Worm (Caenorhabditis elegans) whole organism, young adult: Measurements from ENCODE around the gene chil-4.

ENCODE experiments used
- ama-1 ChIP-seq, 3 experiments: fragments of 150-350 bp in 1 of 3; sonication (generic microtip) in 2 of 3; optimal IDR thresholded peaks; 2 replicates each; lab custom pipeline; 2014 to 2018; ENCODE audit warnings: missing biosample characterization in 2 of 3, missing genetic modification characterization in 2 of 3, missing genetic modification reagents in 2 of 3
- madf-3 ChIP-seq: fragments of 200-800 bp; sonication (Bioruptor generic); IDR thresholded peaks from 2 replicates; pipeline ENCODE4 v1.3.6; 2022; ENCODE audit warnings: missing genetic modification reagents, missing genetic modification characterization, missing compliant biosample characterization
- nhr-120 ChIP-seq: fragments of 200-800 bp; sonication (Bioruptor generic); IDR thresholded peaks from 2 replicates; pipeline ENCODE4 v1.3.6; 2022; ENCODE audit warnings: missing genetic modification characterization, missing compliant biosample characterization

DNA sequence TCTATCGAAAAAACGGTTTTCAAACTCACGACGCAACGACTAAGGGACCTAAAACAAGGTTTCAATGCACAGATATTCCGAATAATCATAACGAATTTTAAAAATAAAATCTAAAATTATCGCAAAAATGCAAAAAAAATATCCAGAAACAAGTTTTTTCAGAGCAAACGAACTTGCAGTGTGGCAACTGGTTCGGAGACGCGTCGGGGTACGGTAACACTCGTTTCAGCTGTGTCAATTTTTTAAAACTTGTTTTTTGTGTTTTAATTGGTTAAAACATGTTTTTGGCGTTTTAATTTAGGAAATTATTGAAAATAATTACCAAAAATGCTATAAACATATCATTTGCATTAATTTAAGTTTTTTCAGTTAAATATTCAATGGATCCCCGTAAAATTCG is 36.9 kb upstream of the chil-4 start, which contains the start of gene C08H9.16:
- TF ChIP-seq nhr-120 (GFP tag; lab: Robert Waterston, UW): no peak
- TF ChIP-seq ama-1 (optimal IDR thresholded peaks at IDR 0.05; lab: Kevin White, UChicago): no peak
- no peak for TF ChIP-seq ama-1 (GFP tag; optimal IDR thresholded peaks at IDR 0.05; lab: Kevin White, UChicago)
- TF ChIP-seq madf-3: no peak
